Worm (Caenorhabditis elegans) whole organism, mixed stage, embryonic: Measurements from ENCODE around the gene seb-3.
A peak's percentile ranks its signal among the peaks of the same experiment; 100 is the strongest.

ENCODE experiments used
- M03D4.4 ChIP-seq: sonication (generic microtip); optimal IDR thresholded peaks from 2 replicates; lab custom pipeline; 2017; ENCODE audit warnings: mild to moderate bottlenecking, missing genetic modification characterization, missing compliant biosample characterization
- bed-3 ChIP-seq: fragments of 200-800 bp; sonication (Bioruptor generic); optimal IDR thresholded peaks from 3 replicates; lab custom pipeline; 2018; ENCODE audit warnings: mild to moderate bottlenecking, missing genetic modification characterization, moderate library complexity, missing compliant biosample characterization
- ceh-39 ChIP-seq: fragments of 150-350 bp; optimal IDR thresholded peaks from 2 replicates; lab custom pipeline; 2014; ENCODE audit warnings: missing biosample characterization, missing genetic modification characterization
- ceh-43 ChIP-seq: fragments of 200-800 bp; sonication (Bioruptor generic); optimal IDR thresholded peaks from 2 replicates; lab custom pipeline; 2018; ENCODE audit warnings: mild to moderate bottlenecking, missing genetic modification characterization, moderate library complexity, missing compliant biosample characterization
- ceh-83 ChIP-seq: fragments of 200-800 bp; sonication (Bioruptor generic); optimal IDR thresholded peaks from 2 replicates; lab custom pipeline; 2018; ENCODE audit warnings: mild to moderate bottlenecking, missing genetic modification characterization, missing compliant biosample characterization
- ces-1 ChIP-seq: fragments of 150-350 bp; optimal IDR thresholded peaks from 2 replicates; lab custom pipeline; 2014; ENCODE audit warnings: missing biosample characterization, missing genetic modification reagents, missing genetic modification characterization
- cnd-1 ChIP-seq: fragments of 200-800 bp; sonication (Bioruptor generic); optimal IDR thresholded peaks from 2 replicates; lab custom pipeline; 2018; ENCODE audit warnings: mild to moderate bottlenecking, missing genetic modification characterization, missing compliant biosample characterization
- elt-1 ChIP-seq: sonication (generic microtip); optimal IDR thresholded peaks from 2 replicates; lab custom pipeline; 2017; ENCODE audit warnings: missing genetic modification characterization, mild to moderate bottlenecking, missing compliant biosample characterization, antibody characterized with exemption, moderate library complexity, borderline replicate concordance; ENCODE audit not compliant: insufficient read depth
- elt-3 ChIP-seq: fragments of 150-350 bp; optimal IDR thresholded peaks from 2 replicates; lab custom pipeline; 2014; ENCODE audit warnings: missing biosample characterization, missing genetic modification characterization
- flh-1 ChIP-seq: fragments of 200-800 bp; sonication (Bioruptor generic); optimal IDR thresholded peaks from 2 replicates; lab custom pipeline; 2018; ENCODE audit warnings: mild to moderate bottlenecking, missing genetic modification characterization, moderate library complexity, missing compliant biosample characterization
- ham-2 ChIP-seq: fragments of 200-800 bp; sonication (Bioruptor generic); optimal IDR thresholded peaks from 2 replicates; lab custom pipeline; 2018; ENCODE audit warnings: mild to moderate bottlenecking, missing genetic modification characterization, missing compliant biosample characterization
- hlh-1 ChIP-seq: fragments of 150-350 bp; optimal IDR thresholded peaks from 2 replicates; lab custom pipeline; 2014; ENCODE audit warnings: missing biosample characterization, missing genetic modification reagents, missing genetic modification characterization
- lin-13 ChIP-seq: fragments of 150-350 bp; optimal IDR thresholded peaks from 2 replicates; lab custom pipeline; 2014; ENCODE audit warnings: missing biosample characterization, missing genetic modification characterization
- lin-32 ChIP-seq: fragments of 200-800 bp; sonication (Bioruptor generic); optimal IDR thresholded peaks from 2 replicates; lab custom pipeline; 2018; ENCODE audit warnings: mild to moderate bottlenecking, missing genetic modification characterization, missing compliant biosample characterization
- lsy-2 ChIP-seq: fragments of 150-350 bp; optimal IDR thresholded peaks from 2 replicates; lab custom pipeline; 2014; ENCODE audit warnings: missing biosample characterization, missing genetic modification characterization
- mab-5 ChIP-seq: fragments of 150-350 bp; optimal IDR thresholded peaks from 2 replicates; lab custom pipeline; 2014; ENCODE audit warnings: missing biosample characterization, missing genetic modification characterization
- mep-1 ChIP-seq: fragments of 150-350 bp; optimal IDR thresholded peaks from 2 replicates; lab custom pipeline; 2017; ENCODE audit warnings: missing biosample characterization, missing genetic modification reagents, missing genetic modification characterization, inconsistent platforms
- mls-2 ChIP-seq: sonication (generic microtip); optimal IDR thresholded peaks from 2 replicates; lab custom pipeline; 2016; ENCODE audit warnings: mild to moderate bottlenecking, missing genetic modification characterization, moderate library complexity, missing compliant biosample characterization
- nhr-76 ChIP-seq: sonication (generic microtip); optimal IDR thresholded peaks from 2 replicates; lab custom pipeline; 2017; ENCODE audit warnings: missing biosample characterization, missing genetic modification characterization
- sem-2 ChIP-seq: fragments of 200-800 bp; sonication (Bioruptor generic); optimal IDR thresholded peaks from 2 replicates; lab custom pipeline; 2018; ENCODE audit warnings: mild to moderate bottlenecking, missing genetic modification characterization, missing compliant biosample characterization
- snpc-4 ChIP-seq: fragments of 150-350 bp; optimal IDR thresholded peaks from 2 replicates; lab custom pipeline; 2014; ENCODE audit warnings: missing biosample characterization, missing genetic modification characterization
- tbx-8 ChIP-seq: fragments of 200-800 bp; sonication (Bioruptor generic); optimal IDR thresholded peaks from 2 replicates; lab custom pipeline; 2018; ENCODE audit warnings: mild to moderate bottlenecking, missing genetic modification characterization, moderate library complexity, missing compliant biosample characterization
- unc-120 ChIP-seq: sonication (generic microtip); optimal IDR thresholded peaks from 2 replicates; lab custom pipeline; 2017; ENCODE audit warnings: missing genetic modification characterization, missing compliant biosample characterization; ENCODE audit not compliant: poor library complexity, severe bottlenecking
- unc-39 ChIP-seq: fragments of 150-350 bp; optimal IDR thresholded peaks from 2 replicates; lab custom pipeline; 2014; ENCODE audit warnings: missing biosample characterization, missing genetic modification characterization
- unc-62 ChIP-seq: fragments of 150-350 bp; optimal IDR thresholded peaks from 2 replicates; lab custom pipeline; 2014; ENCODE audit warnings: missing biosample characterization, missing genetic modification reagents, missing genetic modification characterization
- zip-8 ChIP-seq: fragments of 150-350 bp; optimal IDR thresholded peaks from 2 replicates; lab custom pipeline; 2014; ENCODE audit warnings: missing biosample characterization, missing genetic modification characterization
- ztf-11 ChIP-seq: fragments of 150-350 bp; optimal IDR thresholded peaks from 2 replicates; lab custom pipeline; 2014; ENCODE audit warnings: missing biosample characterization, missing genetic modification characterization

The seb-3 gene

DNA sequence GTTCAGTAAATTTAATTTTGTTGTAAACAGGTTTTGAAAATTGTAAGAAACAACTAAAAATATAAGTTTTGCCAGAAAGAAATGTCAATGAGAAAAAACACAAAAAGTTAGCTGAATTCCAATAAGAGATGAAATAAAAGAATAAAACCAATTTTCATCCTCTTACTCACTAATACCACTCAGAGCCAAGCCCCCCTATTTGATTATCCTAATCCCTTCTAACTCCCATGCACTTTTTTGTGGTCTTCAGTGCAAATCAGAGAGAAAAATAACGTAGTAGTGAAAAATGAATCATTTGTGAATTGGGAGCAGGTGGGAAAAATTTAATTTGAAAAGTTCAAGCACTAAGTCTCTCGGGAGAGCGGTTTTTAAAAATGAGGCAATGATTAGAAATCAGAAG, 15.2 kb downstream of the seb-3 start:
- no peak for TF ChIP-seq ceh-39 (tag; lab: Kevin White, UChicago)
- no peak for TF ChIP-seq hlh-1 (tag; lab: Kevin White, UChicago)
- TF ChIP-seq ceh-43 (GFP tag; lab: Kevin White, UChicago): no peak
- peak; percentile 98 for TF ChIP-seq ces-1 (GFP tag; lab: Kevin White, UChicago)

- TF ChIP-seq elt-1 (tag; lab: Kevin White, UChicago): no peak
- no peak for TF ChIP-seq M03D4.4 (tag; lab: Kevin White, UChicago)
- TF ChIP-seq ztf-11: no peak
- no peak for TF ChIP-seq ceh-43 (GFP tag; lab: Kevin White, UChicago)
- no peak for TF ChIP-seq ceh-83 (GFP tag; lab: Kevin White, UChicago)
- no peak for TF ChIP-seq lsy-2 (tag; lab: Kevin White, UChicago)
- no peak for TF ChIP-seq mls-2 (tag; lab: Kevin White, UChicago)
- no peak for TF ChIP-seq unc-39 (tag; lab: Kevin White, UChicago)
- TF ChIP-seq zip-8: no peak
- TF ChIP-seq sem-2: no peak
- no peak for TF ChIP-seq flh-1 (GFP tag; lab: Kevin White, UChicago)
- no peak for TF ChIP-seq unc-120
- no peak for TF ChIP-seq bed-3
- no peak for TF ChIP-seq lin-32
- TF ChIP-seq ceh-39 (tag; lab: Kevin White, UChicago): no peak
- no peak for TF ChIP-seq elt-3 (tag; lab: Kevin White, UChicago)
- TF ChIP-seq, all 35 proteins: peak for 0
Measured at ce11 chrX:15042549-15042948, 16.4 kb downstream of the seb-3 start.

- no peak for TF ChIP-seq mls-2 (tag; lab: Kevin White, UChicago)
- no peak for TF ChIP-seq tbx-8 (GFP tag; lab: Kevin White, UChicago)
- TF ChIP-seq mep-1 (tag; lab: Kevin White, UChicago): no peak
- no peak for TF ChIP-seq sem-2
- TF ChIP-seq mab-5 (tag; lab: Kevin White, UChicago): no peak
- TF ChIP-seq elt-1 (tag; lab: Kevin White, UChicago): no peak
- TF ChIP-seq ham-2 (GFP tag; lab: Kevin White, UChicago): no peak
- TF ChIP-seq ceh-43 (GFP tag; lab: Kevin White, UChicago): no peak
Measured at ce11 chrX:15045401-15045800, 19.3 kb downstream of the seb-3 start.

DNA sequence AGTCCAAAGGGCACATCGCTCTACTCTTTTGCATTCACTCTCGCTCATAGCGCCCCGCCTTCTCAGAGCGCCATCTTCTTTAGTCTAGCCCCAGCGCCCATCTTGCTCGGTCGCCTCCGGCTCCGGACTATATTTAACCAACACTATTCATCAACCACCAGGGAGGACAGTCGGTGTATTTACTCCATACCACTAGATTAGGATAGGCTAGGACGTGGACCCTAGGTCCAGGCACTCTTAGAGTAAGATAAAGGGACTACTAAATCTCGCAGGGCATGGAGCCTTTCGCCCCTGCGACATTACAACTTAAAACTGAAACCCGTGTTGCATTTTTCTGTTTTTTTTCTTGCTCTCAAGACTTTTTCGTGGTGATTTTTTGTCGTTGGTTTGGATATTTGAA, 21.4 kb downstream of the seb-3 start:
- TF ChIP-seq ceh-43 (GFP tag; lab: Kevin White, UChicago) (no peak), hlh-1 (tag; lab: Kevin White, UChicago) (no peak), snpc-4 (no peak), nhr-76 (no peak), M03D4.4 (tag; lab: Kevin White, UChicago) (no peak), zip-8 (no peak), mls-2 (tag; lab: Kevin White, UChicago) (no peak), unc-120 (no peak), lin-13 (tag; lab: Kevin White, UChicago) (no peak)

- TF ChIP-seq unc-120 (no peak), cnd-1 (no peak)
Measured at ce11 chrX:15050006-15050405, 23.9 kb downstream of the seb-3 start.

ce11 chrX:15052385-15052784, 26.3 kb downstream of the seb-3 start, which contains the start of gene H03G16.6:
Gene H03G16.6, plus strand, starts transcription at chrX:15052685.
- TF ChIP-seq bed-3 (no peak), elt-3 (tag; lab: Kevin White, UChicago) (no peak), elt-1 (tag; lab: Kevin White, UChicago) (no peak), sem-2 (no peak), mls-2 (tag; lab: Kevin White, UChicago) (no peak), flh-1 (GFP tag; lab: Kevin White, UChicago) (no peak), unc-62 (GFP tag; lab: Kevin White, UChicago) (no peak), nhr-76 (no peak), lin-32 (no peak), cnd-1 (no peak), unc-120 (no peak), lin-13 (tag; lab: Kevin White, UChicago) (no peak), hlh-1 (tag; lab: Kevin White, UChicago) (no peak)
